Worm (Caenorhabditis elegans) whole organism, L2 larva: Measurements from ENCODE around the gene F07A11.4.
"Not testable (repeated sequence)": the region's sequence is repeated elsewhere in the genome, so short reads cannot be mapped to it uniquely, and the experiment has no call there.

Experiments
- C34F6.9 ChIP-seq: fragments of 150-350 bp; optimal IDR thresholded peaks from 2 replicates; lab custom pipeline; 2014; ENCODE audit warnings: missing biosample characterization, missing genetic modification characterization
- F13H6.1 ChIP-seq: sonication (generic microtip); optimal IDR thresholded peaks from 2 replicates; lab custom pipeline; 2016; ENCODE audit warnings: missing genetic modification characterization, missing compliant biosample characterization
- R02D3.7 ChIP-seq: fragments of 150-350 bp; optimal IDR thresholded peaks from 2 replicates; lab custom pipeline; 2014; ENCODE audit warnings: missing biosample characterization, missing genetic modification characterization
- Y55F3AM.14 ChIP-seq: fragments of 200-800 bp; sonication (Bioruptor generic); optimal IDR thresholded peaks from 2 replicates; lab custom pipeline; 2018; ENCODE audit warnings: mild to moderate bottlenecking, missing genetic modification characterization, missing compliant biosample characterization
- ZK546.5 ChIP-seq: sonication (generic microtip); optimal IDR thresholded peaks from 2 replicates; lab custom pipeline; 2017; ENCODE audit warnings: missing biosample characterization, missing genetic modification characterization
- alr-1 ChIP-seq: fragments of 150-350 bp; optimal IDR thresholded peaks from 2 replicates; lab custom pipeline; 2014; ENCODE audit warnings: missing biosample characterization, missing genetic modification characterization
- aly-2 ChIP-seq: fragments of 150-350 bp; optimal IDR thresholded peaks from 2 replicates; lab custom pipeline; 2014; ENCODE audit warnings: missing biosample characterization, missing genetic modification characterization
- ama-1 ChIP-seq: fragments of 150-350 bp; optimal IDR thresholded peaks from 2 replicates; lab custom pipeline; 2018; ENCODE audit warnings: inconsistent platforms
- blmp-1 ChIP-seq: sonication (generic microtip); optimal IDR thresholded peaks from 2 replicates; lab custom pipeline; 2017; ENCODE audit warnings: missing genetic modification characterization, mild to moderate bottlenecking, missing compliant biosample characterization, antibody characterized with exemption, moderate library complexity; ENCODE audit not compliant: insufficient read depth
- ceh-82 ChIP-seq: fragments of 150-350 bp; optimal IDR thresholded peaks from 2 replicates; lab custom pipeline; 2014; ENCODE audit warnings: missing biosample characterization, missing genetic modification characterization
- crh-2 ChIP-seq: sonication (generic microtip); optimal IDR thresholded peaks from 2 replicates; lab custom pipeline; 2017; ENCODE audit warnings: missing biosample characterization, missing genetic modification characterization
- dmd-4 ChIP-seq: sonication (generic microtip); optimal IDR thresholded peaks from 2 replicates; lab custom pipeline; 2017; ENCODE audit warnings: missing biosample characterization, missing genetic modification characterization
- elt-3 ChIP-seq: sonication (generic microtip); optimal IDR thresholded peaks from 2 replicates; lab custom pipeline; 2017; ENCODE audit warnings: missing biosample characterization, missing genetic modification characterization
- gmeb-1 ChIP-seq: fragments of 150-350 bp; optimal IDR thresholded peaks from 2 replicates; lab custom pipeline; 2014; ENCODE audit warnings: missing biosample characterization, missing genetic modification characterization
- lin-11 ChIP-seq: fragments of 150-350 bp; sonication (generic microtip); optimal IDR thresholded peaks from 2 replicates; lab custom pipeline; 2014; ENCODE audit warnings: missing biosample characterization, missing genetic modification characterization, inconsistent platforms, mixed read lengths
- lin-13 ChIP-seq: fragments of 150-350 bp; optimal IDR thresholded peaks from 2 replicates; lab custom pipeline; 2014; ENCODE audit warnings: missing biosample characterization, missing genetic modification reagents, missing genetic modification characterization
- lin-39 ChIP-seq: fragments of 150-350 bp; optimal IDR thresholded peaks from 2 replicates; lab custom pipeline; 2014; ENCODE audit warnings: missing biosample characterization, missing genetic modification reagents, missing genetic modification characterization
- lsy-2 ChIP-seq, 2 experiments: fragments of 150-350 bp in 1 of 2; sonication (generic microtip) in 1 of 2; optimal IDR thresholded peaks; 2 replicates each; lab custom pipeline; 2014 to 2017; ENCODE audit warnings: missing biosample characterization in 2 of 2, missing genetic modification characterization in 2 of 2
- mbf-1 ChIP-seq: sonication (generic microtip); optimal IDR thresholded peaks from 2 replicates; lab custom pipeline; 2017; ENCODE audit warnings: missing biosample characterization, missing genetic modification characterization
- mdl-1 ChIP-seq, 2 experiments: fragments of 150-350 bp in 1 of 2; sonication (generic microtip) in 1 of 2; optimal IDR thresholded peaks; 2 replicates each; lab custom pipeline; 2017; ENCODE audit warnings: missing biosample characterization in 2 of 2, missing genetic modification characterization in 2 of 2
- nhr-11 ChIP-seq: fragments of 150-350 bp; optimal IDR thresholded peaks from 2 replicates; lab custom pipeline; 2014; ENCODE audit warnings: missing biosample characterization, missing genetic modification characterization
- nhr-23 ChIP-seq: fragments of 150-350 bp; optimal IDR thresholded peaks from 2 replicates; lab custom pipeline; 2014; ENCODE audit warnings: missing biosample characterization, missing genetic modification reagents, missing genetic modification characterization
- nhr-237 ChIP-seq: fragments of 150-350 bp; optimal IDR thresholded peaks from 2 replicates; lab custom pipeline; 2014; ENCODE audit warnings: missing biosample characterization, missing genetic modification characterization
- nhr-77 ChIP-seq: fragments of 150-350 bp; optimal IDR thresholded peaks from 2 replicates; lab custom pipeline; 2014; ENCODE audit warnings: missing biosample characterization, missing genetic modification characterization
- sem-4 ChIP-seq: fragments of 150-350 bp; optimal IDR thresholded peaks from 2 replicates; lab custom pipeline; 2014; ENCODE audit warnings: missing biosample characterization, missing genetic modification reagents, missing genetic modification characterization
- sma-3 ChIP-seq: sonication (generic microtip); optimal IDR thresholded peaks from 2 replicates; lab custom pipeline; 2016; ENCODE audit warnings: missing genetic modification reagents, missing genetic modification characterization, missing compliant biosample characterization
- sma-9 ChIP-seq, 2 experiments: fragments of 150-350 bp in 1 of 2; sonication (generic microtip) in 1 of 2; optimal IDR thresholded peaks; 2 replicates each; lab custom pipeline; 2014 to 2016; ENCODE audit warnings: missing genetic modification characterization in 2 of 2, mild to moderate bottlenecking in 1 of 2, missing biosample characterization in 1 of 2, missing compliant biosample characterization in 1 of 2, missing genetic modification reagents in 1 of 2, moderate library complexity in 1 of 2
- unc-39 ChIP-seq: fragments of 150-350 bp; optimal IDR thresholded peaks from 2 replicates; lab custom pipeline; 2014; ENCODE audit warnings: missing biosample characterization, missing genetic modification characterization
- unc-55 ChIP-seq: fragments of 150-350 bp; sonication (generic microtip); optimal IDR thresholded peaks from 3 replicates; lab custom pipeline; 2014; ENCODE audit warnings: missing biosample characterization, missing genetic modification reagents, missing genetic modification characterization
- ztf-1 ChIP-seq: fragments of 200-800 bp; sonication (Bioruptor generic); conservative IDR thresholded peaks from 2 replicates; pipeline ENCODE4 v1.3.6; 2022; ENCODE audit warnings: missing genetic modification characterization, missing compliant biosample characterization
- ztf-4 ChIP-seq: fragments of 150-350 bp; optimal IDR thresholded peaks from 2 replicates; lab custom pipeline; 2014; ENCODE audit warnings: missing biosample characterization, missing genetic modification characterization

F07A11.4 gene

DNA sequence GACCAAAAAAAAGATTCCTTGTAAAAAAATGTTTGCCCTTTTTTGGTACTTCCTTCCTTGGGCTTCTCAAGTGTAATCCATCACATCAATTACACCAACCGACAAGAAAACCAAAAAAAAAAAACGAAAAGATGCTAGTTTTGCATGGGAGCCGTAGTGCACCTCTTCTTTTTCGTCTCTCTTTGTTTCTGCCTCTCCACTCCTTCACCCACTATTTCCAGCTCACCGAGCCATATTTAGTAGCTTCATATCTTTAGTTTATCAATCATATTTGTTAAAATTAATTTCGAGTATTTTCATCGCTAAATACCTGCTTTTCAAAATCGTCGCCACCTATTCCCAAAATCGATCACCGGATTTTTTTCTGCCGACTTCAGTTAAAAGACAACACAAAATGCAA, at the start of gene F07A11.4:
Gene F07A11.4, plus strand, starts transcription at position 301 of the 400 bp plus-strand sequence.
- no peak for TF ChIP-seq dmd-4
- no peak for TF ChIP-seq nhr-11 (tag; lab: Kevin White, UChicago)
- no peak for TF ChIP-seq C34F6.9 (tag; lab: Kevin White, UChicago)
- TF ChIP-seq Y55F3AM.14 (GFP tag; lab: Kevin White, UChicago), result no peak
- TF ChIP-seq unc-55 (GFP tag; lab: Kevin White, UChicago), result peak; percentile 12
- no peak for TF ChIP-seq sma-3 (GFP tag; lab: Kevin White, UChicago)

DNA sequence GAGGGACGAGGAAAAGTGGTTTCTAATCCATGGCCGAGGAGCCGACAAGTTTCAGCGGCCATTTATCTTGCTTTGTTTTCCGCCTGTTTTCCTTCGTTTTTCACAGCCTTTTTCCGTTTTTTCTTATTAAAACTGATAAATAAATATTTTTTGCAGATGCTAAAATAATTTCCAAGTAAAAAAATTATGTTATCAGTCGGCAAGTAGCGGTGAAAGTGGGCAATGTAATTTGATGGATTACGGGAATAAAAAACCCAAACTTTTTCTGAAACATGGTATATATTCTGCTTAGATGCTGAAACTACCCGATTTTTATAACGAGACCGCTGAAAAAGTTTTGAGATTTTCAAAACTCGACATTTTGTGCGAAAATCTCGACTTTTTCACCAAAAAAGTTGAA, 48.8 kb upstream of the F07A11.4 start, which contains the start of gene dhgd-1:
Gene dhgd-1, minus strand, starts transcription at position 101 of the 400 bp plus-strand sequence.
- not testable (repeated sequence) for TF ChIP-seq sma-9 (GFP tag; optimal IDR thresholded peaks at IDR 0.05; lab: Kevin White, UChicago); sma-9 (tag; optimal IDR thresholded peaks at IDR 0.05; lab: Kevin White, UChicago); R02D3.7 (tag; lab: Kevin White, UChicago); ZK546.5 (tag; lab: Kevin White, UChicago)

DNA sequence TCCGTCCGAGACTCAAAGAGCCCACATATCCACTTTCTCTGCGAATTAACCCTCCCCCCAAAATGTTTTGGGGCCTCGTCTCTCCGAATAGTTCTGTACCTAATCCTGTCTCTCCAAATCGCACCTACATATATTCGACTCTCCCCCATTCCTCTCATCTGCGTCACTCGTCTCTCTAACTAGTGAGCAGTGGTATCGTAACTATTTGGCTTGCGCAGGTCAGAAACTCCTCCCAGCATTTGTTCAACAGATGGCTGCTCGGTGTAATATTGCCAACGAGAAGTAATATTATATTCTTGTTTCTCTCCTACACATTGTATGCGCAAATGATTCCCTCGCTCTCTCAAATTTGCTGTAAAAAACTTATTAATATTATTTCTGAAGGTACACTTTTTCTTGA, 45.2 kb upstream of the F07A11.4 start, which contains the start of gene F54D5.24:
Gene F54D5.24, plus strand, starts transcription at position 316 of the 400 bp plus-strand sequence.
- TF ChIP-seq lin-11 (no peak), ztf-4 (no peak), crh-2 (tag; lab: Kevin White, UChicago) (no peak), sma-9 (GFP tag; optimal IDR thresholded peaks at IDR 0.05; lab: Kevin White, UChicago) (no peak), sma-9 (tag; optimal IDR thresholded peaks at IDR 0.05; lab: Kevin White, UChicago) (no peak), ceh-82 (tag; lab: Kevin White, UChicago) (no peak), mdl-1 (tag; optimal IDR thresholded peaks at IDR 0.05; lab: Kevin White, UChicago) (no peak), F13H6.1 (tag; lab: Kevin White, UChicago) (no peak), ZK546.5 (tag; lab: Kevin White, UChicago) (no peak), lin-13 (GFP tag; lab: Kevin White, UChicago) (no peak), unc-39 (no peak), nhr-11 (tag; lab: Kevin White, UChicago) (no peak), lin-39 (tag; lab: Kevin White, UChicago) (no peak), sma-3 (GFP tag; lab: Kevin White, UChicago) (no peak), lsy-2 (tag; optimal IDR thresholded peaks at IDR 0.05; lab: Kevin White, UChicago) (no peak), nhr-237 (tag; lab: Kevin White, UChicago) (no peak), nhr-77 (tag; lab: Kevin White, UChicago) (no peak)
- TF ChIP-seq, all 48 proteins: peak for 0

DNA sequence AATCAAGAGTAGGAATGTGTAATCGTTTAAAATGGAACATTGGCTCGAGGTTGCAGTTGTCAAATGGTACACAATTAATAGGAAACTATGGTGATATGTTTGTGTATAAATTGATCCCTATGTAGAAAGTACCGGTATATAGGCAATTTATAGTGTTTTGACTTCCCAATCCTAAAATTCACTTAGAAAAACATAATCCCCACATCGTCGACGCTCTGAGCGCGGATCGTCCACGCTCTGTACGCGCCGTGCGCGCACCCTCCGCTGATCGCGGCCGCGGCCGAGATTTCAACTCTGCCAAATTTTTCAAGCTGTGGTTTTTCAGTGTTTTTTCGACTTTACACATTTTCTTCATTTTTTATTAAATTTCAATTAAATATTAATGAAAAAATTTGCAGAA, 44.5 kb upstream of the F07A11.4 start, which contains the start of gene F54D5.17:
Gene F54D5.17, plus strand, starts transcription at position 301 of the 400 bp plus-strand sequence.
- no peak for TF ChIP-seq sem-4 (tag; lab: Kevin White, UChicago)
- no peak for TF ChIP-seq ZK546.5 (tag; lab: Kevin White, UChicago)
- TF ChIP-seq alr-1 (tag; lab: Kevin White, UChicago), result no peak
- TF ChIP-seq ceh-82 (tag; lab: Kevin White, UChicago), result no peak
- TF ChIP-seq nhr-237 (tag; lab: Kevin White, UChicago), result no peak
- no peak for TF ChIP-seq sma-9 (GFP tag; optimal IDR thresholded peaks at IDR 0.05; lab: Kevin White, UChicago)
- no peak for TF ChIP-seq sma-9 (tag; optimal IDR thresholded peaks at IDR 0.05; lab: Kevin White, UChicago)
- TF ChIP-seq elt-3 (tag; lab: Kevin White, UChicago), result no peak
- TF ChIP-seq nhr-23 (tag; lab: Kevin White, UChicago), result no peak
- no peak for TF ChIP-seq gmeb-1 (tag; lab: Kevin White, UChicago)
- TF ChIP-seq unc-39, result no peak

DNA sequence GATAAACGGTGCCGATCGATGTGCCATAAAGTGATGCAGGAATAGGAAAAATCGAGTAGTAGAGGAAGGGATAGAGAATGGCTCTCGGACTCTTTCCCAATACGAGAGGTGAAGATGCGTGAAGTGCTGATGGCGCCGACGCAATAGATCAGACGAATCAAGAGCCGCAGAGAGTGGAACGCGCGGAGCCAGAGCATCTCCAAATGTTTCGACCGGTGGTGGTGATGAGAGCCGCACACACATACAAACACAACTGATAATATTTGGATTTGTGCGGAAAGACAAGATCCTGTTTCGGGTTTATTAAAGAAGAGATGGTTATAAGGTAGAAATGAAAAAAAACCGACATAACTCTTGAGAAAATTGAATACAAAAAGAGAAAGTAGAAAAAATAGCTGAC, 36.7 kb upstream of the F07A11.4 start, which contains the start of gene F54D5.15:
Gene F54D5.15, minus strand, starts transcription at position 101 of the 400 bp plus-strand sequence.
- no peak for TF ChIP-seq unc-55 (GFP tag; lab: Kevin White, UChicago)
- TF ChIP-seq ztf-4, result no peak
- no peak for TF ChIP-seq nhr-77 (tag; lab: Kevin White, UChicago)
- TF ChIP-seq aly-2 (tag; lab: Kevin White, UChicago), result no peak
- no peak for TF ChIP-seq sma-9 (GFP tag; optimal IDR thresholded peaks at IDR 0.05; lab: Kevin White, UChicago)
- TF ChIP-seq sma-9 (tag; optimal IDR thresholded peaks at IDR 0.05; lab: Kevin White, UChicago), result no peak
- TF ChIP-seq ama-1 (lab: Kevin White, UChicago), result no peak
- no peak for TF ChIP-seq lsy-2 (tag; optimal IDR thresholded peaks at IDR 0.05; lab: Kevin White, UChicago)
- TF ChIP-seq elt-3 (tag; lab: Kevin White, UChicago), result no peak
- TF ChIP-seq unc-39, result no peak
- TF ChIP-seq F13H6.1 (tag; lab: Kevin White, UChicago), result no peak
- no peak for TF ChIP-seq ztf-1 (GFP tag; lab: Robert Waterston, UW)
- TF ChIP-seq gmeb-1 (tag; lab: Kevin White, UChicago), result no peak
- no peak for TF ChIP-seq lin-39 (tag; lab: Kevin White, UChicago)
- TF ChIP-seq ZK546.5 (tag; lab: Kevin White, UChicago), result no peak
- TF ChIP-seq blmp-1 (tag; lab: Kevin White, UChicago), result no peak
- no peak for TF ChIP-seq mbf-1 (tag; lab: Kevin White, UChicago)
